Fruit fly (Drosophila melanogaster) Kc167 (cell line): ENCODE results near the gene enc.

Experiments
- Myc ChIP-seq: fragments of >200 bp; optimal IDR thresholded peaks from 2 replicates; lab custom pipeline; 2017; ENCODE audit warnings: missing external identifiers
- psq ChIP-seq: fragments of >200 bp; optimal IDR thresholded peaks from 2 replicates; lab custom pipeline; 2017; ENCODE audit warnings: missing external identifiers

DNA sequence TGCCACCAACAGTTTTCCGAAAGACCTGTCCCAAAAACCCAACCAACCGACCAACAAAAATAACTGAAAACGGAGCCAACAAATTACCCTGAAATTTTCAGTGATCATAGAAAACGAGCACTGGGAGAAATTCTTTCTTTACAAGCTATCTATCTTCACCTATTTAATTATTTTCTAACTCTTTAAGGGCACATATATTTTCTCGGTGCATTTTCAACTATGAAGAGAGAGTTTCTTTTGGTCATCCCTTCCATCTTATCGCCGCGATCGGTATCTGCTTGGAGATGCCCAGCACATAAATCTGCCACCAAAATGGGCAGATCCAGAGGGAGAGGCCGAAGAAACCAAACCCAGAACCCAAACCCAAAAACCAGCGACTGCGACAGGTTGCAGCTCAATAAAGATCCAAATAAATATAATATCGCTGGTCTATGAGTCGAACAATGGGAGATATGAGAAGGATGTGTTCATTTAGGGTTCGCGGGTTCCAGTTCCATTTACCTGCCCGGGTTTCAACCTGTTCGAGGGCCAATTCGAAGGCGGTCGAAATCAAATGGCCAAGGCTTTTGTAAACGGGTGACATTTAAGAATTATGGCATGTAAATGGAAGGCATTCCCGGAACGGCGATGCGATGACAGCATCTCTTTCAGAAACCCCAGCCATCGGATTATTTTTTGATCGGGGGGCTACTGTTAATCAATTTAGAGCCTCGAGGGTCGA, 24.7 kb downstream of the enc start:
- TF ChIP-seq Myc (lab: Kevin White, UChicago) (no peak), psq (lab: Kevin White, UChicago) (no peak)
